Worm (Caenorhabditis elegans) whole organism, L4 larva: Measurements from ENCODE around the gene chpf-1.

Experiments
- F10B5.3 ChIP-seq: sonication (generic microtip); optimal IDR thresholded peaks from 2 replicates; lab custom pipeline; 2016; ENCODE audit warnings: mild to moderate bottlenecking, missing genetic modification characterization, missing compliant biosample characterization
- F26F4.8 ChIP-seq: fragments of 200-800 bp; sonication (Bioruptor generic); conservative IDR thresholded peaks from 2 replicates; pipeline ENCODE4 v1.3.6; 2022; ENCODE audit warnings: missing genetic modification characterization, missing compliant biosample characterization
- F44E2.7 ChIP-seq: fragments of 200-800 bp; sonication (Bioruptor generic); IDR thresholded peaks from 2 replicates; pipeline ENCODE4 v2.1.2; 2022; ENCODE audit warnings: missing genetic modification characterization, missing compliant biosample characterization
- F49E8.2 ChIP-seq: sonication (generic microtip); optimal IDR thresholded peaks from 2 replicates; lab custom pipeline; 2016; ENCODE audit warnings: missing compliant biosample characterization, mild to moderate bottlenecking, missing genetic modification characterization, borderline replicate concordance
- Y48G9A.11 ChIP-seq: fragments of 200-800 bp; sonication (Bioruptor generic); IDR thresholded peaks from 2 replicates; pipeline ENCODE4 v1.3.6; 2022; ENCODE audit warnings: missing genetic modification reagents, missing genetic modification characterization, missing compliant biosample characterization
- Y75B8A.6 ChIP-seq: fragments of 200-800 bp; sonication (Bioruptor generic); IDR thresholded peaks from 2 replicates; pipeline ENCODE4 v1.3.6; 2022; ENCODE audit warnings: missing genetic modification reagents, missing genetic modification characterization, missing compliant biosample characterization
- aha-1 ChIP-seq: fragments of 150-350 bp; peaks from one replicate; lab custom pipeline; 2014; ENCODE audit warnings: missing biosample characterization, missing genetic modification characterization
- aly-2 ChIP-seq: sonication (generic microtip); optimal IDR thresholded peaks from 2 replicates; lab custom pipeline; 2018; ENCODE audit warnings: missing biosample characterization, missing genetic modification characterization
- ama-1 ChIP-seq: fragments of 150-350 bp; optimal IDR thresholded peaks from 2 replicates; lab custom pipeline; 2014; ENCODE audit warnings: inconsistent platforms, mixed read lengths
- arid-1 ChIP-seq: fragments of 200-800 bp; sonication (Bioruptor generic); conservative IDR thresholded peaks from 2 replicates; pipeline ENCODE4 v1.3.6; 2022; ENCODE audit warnings: missing genetic modification reagents, missing genetic modification characterization, missing compliant biosample characterization
- ceh-20 ChIP-seq: fragments of 200-800 bp; sonication (Bioruptor generic); IDR thresholded peaks from 2 replicates; pipeline ENCODE4 v1.3.6; 2022; ENCODE audit warnings: missing genetic modification reagents, missing genetic modification characterization, missing compliant biosample characterization
- ceh-32 ChIP-seq: sonication (generic microtip); optimal IDR thresholded peaks from 2 replicates; lab custom pipeline; 2016; ENCODE audit warnings: mild to moderate bottlenecking, missing genetic modification characterization, missing compliant biosample characterization; ENCODE audit not compliant: poor library complexity
- ceh-62 ChIP-seq: sonication (generic microtip); optimal IDR thresholded peaks from 2 replicates; lab custom pipeline; 2017; ENCODE audit warnings: missing biosample characterization, missing genetic modification characterization
- ceh-82 ChIP-seq: sonication (generic microtip); optimal IDR thresholded peaks from 2 replicates; lab custom pipeline; 2017; ENCODE audit warnings: missing biosample characterization, missing genetic modification characterization
- cey-2 ChIP-seq: sonication (generic microtip); optimal IDR thresholded peaks from 3 replicates; lab custom pipeline; 2017; ENCODE audit warnings: missing genetic modification characterization, mild to moderate bottlenecking, missing compliant biosample characterization, antibody characterized with exemption, borderline replicate concordance; ENCODE audit not compliant: insufficient read depth
- ctbp-1 ChIP-seq: fragments of 200-800 bp; sonication (Bioruptor generic); IDR thresholded peaks from 2 replicates; pipeline ENCODE4 v1.3.6; 2022; ENCODE audit warnings: missing genetic modification reagents, missing genetic modification characterization, missing compliant biosample characterization
- daf-12 ChIP-seq: fragments of 150-350 bp; optimal IDR thresholded peaks from 2 replicates; lab custom pipeline; 2014; ENCODE audit warnings: missing biosample characterization, missing genetic modification reagents, missing genetic modification characterization
- daf-16 ChIP-seq, 3 experiments: sonication (generic microtip); optimal IDR thresholded peaks; 2 replicates each; lab custom pipeline; 2016 to 2017; ENCODE audit warnings: missing genetic modification characterization in 3 of 3, missing genetic modification reagents in 3 of 3, mild to moderate bottlenecking in 2 of 3, missing compliant biosample characterization in 2 of 3, missing biosample characterization in 1 of 3, moderate library complexity in 1 of 3
- dmd-8 ChIP-seq: fragments of 200-800 bp; sonication (Bioruptor generic); IDR thresholded peaks from 2 replicates; pipeline ENCODE4 v1.3.6; 2022; ENCODE audit warnings: missing genetic modification characterization, missing compliant biosample characterization
- dpl-1 ChIP-seq: fragments of 150-350 bp; optimal IDR thresholded peaks from 2 replicates; lab custom pipeline; 2014; ENCODE audit warnings: missing biosample characterization, missing genetic modification reagents, missing genetic modification characterization
- duxl-1 ChIP-seq: sonication (generic microtip); optimal IDR thresholded peaks from 2 replicates; lab custom pipeline; 2016; ENCODE audit warnings: mild to moderate bottlenecking, missing genetic modification characterization, moderate library complexity, missing compliant biosample characterization; ENCODE audit not compliant: poor library complexity
- fos-1 ChIP-seq: fragments of 150-350 bp; optimal IDR thresholded peaks from 2 replicates; lab custom pipeline; 2014; ENCODE audit warnings: missing biosample characterization, missing genetic modification characterization
- gei-8 ChIP-seq: fragments of 200-800 bp; sonication (Bioruptor generic); optimal IDR thresholded peaks from 2 replicates; lab custom pipeline; 2018; ENCODE audit warnings: mild to moderate bottlenecking, missing genetic modification characterization, missing compliant biosample characterization
- jun-1 ChIP-seq: fragments of 150-350 bp; optimal IDR thresholded peaks from 2 replicates; lab custom pipeline; 2014; ENCODE audit warnings: missing biosample characterization, missing genetic modification reagents, missing genetic modification characterization
- lin-15B ChIP-seq: fragments of 150-350 bp; sonication (generic microtip); optimal IDR thresholded peaks from 3 replicates; lab custom pipeline; 2014; ENCODE audit warnings: missing biosample characterization, missing genetic modification characterization
- lin-38 ChIP-seq: fragments of 200-800 bp; sonication (Bioruptor generic); IDR thresholded peaks from 2 replicates; pipeline ENCODE4 v1.3.6; 2022; ENCODE audit warnings: missing genetic modification reagents, missing genetic modification characterization, missing compliant biosample characterization
- lin-39 ChIP-seq: fragments of 150-350 bp; optimal IDR thresholded peaks from 2 replicates; lab custom pipeline; 2014; ENCODE audit warnings: missing biosample characterization, missing genetic modification reagents, missing genetic modification characterization
- madf-5 ChIP-seq, 2 experiments: fragments of 200-800 bp; sonication (Bioruptor generic); IDR thresholded peaks; 2 replicates each; pipeline ENCODE4 v1.3.6; 2022; ENCODE audit warnings: missing compliant biosample characterization in 2 of 2, missing genetic modification characterization in 2 of 2
- mep-1 ChIP-seq: fragments of 150-350 bp; sonication (generic microtip); optimal IDR thresholded peaks from 3 replicates; lab custom pipeline; 2014; ENCODE audit warnings: missing biosample characterization, missing genetic modification characterization
- mxl-2 ChIP-seq: fragments of 200-800 bp; sonication (Bioruptor generic); conservative IDR thresholded peaks from 2 replicates; pipeline ENCODE4 v1.3.6; 2022; ENCODE audit warnings: missing genetic modification reagents, missing genetic modification characterization, missing compliant biosample characterization
- nhr-10 ChIP-seq: fragments of 150-350 bp; optimal IDR thresholded peaks from 2 replicates; lab custom pipeline; 2014; ENCODE audit warnings: missing biosample characterization, missing genetic modification characterization
- nhr-11 ChIP-seq: fragments of 150-350 bp; optimal IDR thresholded peaks from 2 replicates; lab custom pipeline; 2014; ENCODE audit warnings: missing biosample characterization, missing genetic modification characterization
- nhr-76 ChIP-seq: fragments of 150-350 bp; optimal IDR thresholded peaks from 2 replicates; lab custom pipeline; 2014; ENCODE audit warnings: missing biosample characterization, missing genetic modification characterization
- nhr-77 ChIP-seq: fragments of 150-350 bp; optimal IDR thresholded peaks from 2 replicates; lab custom pipeline; 2014; ENCODE audit warnings: missing biosample characterization, missing genetic modification characterization
- pha-4 ChIP-seq, 2 experiments: fragments of 150-350 bp in 1 of 2; fragments of 200-800 bp in 1 of 2; sonication (Bioruptor generic) in 1 of 2; IDR thresholded peaks in 1 of 2; optimal IDR thresholded peaks in 1 of 2; 2 replicates each; pipeline versions ENCODE4 v1.3.6 to Lab custom; 2014 to 2022; ENCODE audit warnings: missing genetic modification characterization in 2 of 2, missing genetic modification reagents in 2 of 2, missing biosample characterization in 1 of 2, missing compliant biosample characterization in 1 of 2
- php-3 ChIP-seq: fragments of 200-800 bp; sonication (Bioruptor generic); IDR thresholded peaks from 2 replicates; pipeline ENCODE4 v1.3.6; 2022; ENCODE audit warnings: missing genetic modification reagents, missing genetic modification characterization, missing compliant biosample characterization
- pqm-1 ChIP-seq: sonication (generic microtip); optimal IDR thresholded peaks from 2 replicates; lab custom pipeline; 2017; ENCODE audit warnings: missing biosample characterization, missing genetic modification characterization
- rbr-2 ChIP-seq: sonication (generic microtip); optimal IDR thresholded peaks from 2 replicates; lab custom pipeline; 2016; ENCODE audit warnings: missing genotype, missing genetic modification characterization, missing compliant biosample characterization
- saeg-2 ChIP-seq: fragments of 200-800 bp; sonication (Bioruptor generic); IDR thresholded peaks from 2 replicates; pipeline ENCODE4 v1.3.6; 2022; ENCODE audit warnings: missing genetic modification reagents, missing genetic modification characterization, missing compliant biosample characterization
- set-16 ChIP-seq: fragments of 200-800 bp; sonication (Bioruptor generic); IDR thresholded peaks from 2 replicates; pipeline ENCODE4 v1.3.6; 2022; ENCODE audit warnings: missing genetic modification reagents, missing genetic modification characterization, missing compliant biosample characterization
- snpc-1.2 ChIP-seq: fragments of 200-800 bp; sonication (Bioruptor generic); IDR thresholded peaks from 2 replicates; pipeline ENCODE4 v1.3.6; 2022; ENCODE audit warnings: missing genetic modification reagents, missing genetic modification characterization, missing compliant biosample characterization
- snpc-4 ChIP-seq: fragments of 150-350 bp; optimal IDR thresholded peaks from 2 replicates; lab custom pipeline; 2014; ENCODE audit warnings: missing biosample characterization, missing genetic modification characterization
- spr-1 ChIP-seq: sonication (generic microtip); optimal IDR thresholded peaks from 2 replicates; lab custom pipeline; 2016; ENCODE audit warnings: mild to moderate bottlenecking, missing genetic modification characterization, missing compliant biosample characterization
- spr-3 ChIP-seq: fragments of 200-800 bp; sonication (Bioruptor generic); optimal IDR thresholded peaks from 2 replicates; lab custom pipeline; 2018; ENCODE audit warnings: mild to moderate bottlenecking, missing genetic modification characterization, missing compliant biosample characterization
- tag-97 ChIP-seq: fragments of 200-800 bp; sonication (Bioruptor generic); IDR thresholded peaks from 2 replicates; pipeline ENCODE4 v1.3.6; 2022; ENCODE audit warnings: missing genetic modification characterization, missing compliant biosample characterization
- unc-130 ChIP-seq: sonication (generic microtip); optimal IDR thresholded peaks from 2 replicates; lab custom pipeline; 2016; ENCODE audit warnings: missing genetic modification reagents, missing genetic modification characterization, missing compliant biosample characterization
- vab-7 ChIP-seq: fragments of 200-800 bp; sonication (Bioruptor generic); IDR thresholded peaks from 2 replicates; pipeline ENCODE4 v1.3.6; 2022; ENCODE audit warnings: missing genetic modification reagents, missing genetic modification characterization, missing compliant biosample characterization
- zfp-3 ChIP-seq: fragments of 200-800 bp; sonication (Bioruptor generic); conservative IDR thresholded peaks from 2 replicates; pipeline ENCODE4 v1.3.6; 2022; ENCODE audit warnings: missing genetic modification reagents, missing genetic modification characterization, missing compliant biosample characterization
- zip-11 ChIP-seq: fragments of 200-800 bp; sonication (Bioruptor generic); IDR thresholded peaks from 2 replicates; pipeline ENCODE4 v1.3.6; 2022; ENCODE audit warnings: missing genetic modification characterization, missing compliant biosample characterization
- zip-2 ChIP-seq: fragments of 150-350 bp; optimal IDR thresholded peaks from 2 replicates; lab custom pipeline; 2014; ENCODE audit warnings: missing biosample characterization, missing genetic modification characterization
- ztf-11 ChIP-seq: fragments of 150-350 bp; optimal IDR thresholded peaks from 2 replicates; lab custom pipeline; 2014; ENCODE audit warnings: missing biosample characterization, missing genetic modification characterization

chpf-1 gene

ce11 chrV:10237959-10238444 is 34.7 kb upstream of the chpf-1 start (continued):
- TF ChIP-seq fos-1 (tag; lab: Kevin White, UChicago) = no peak
- TF ChIP-seq ceh-82 (tag; lab: Kevin White, UChicago) = no peak
- TF ChIP-seq ztf-11 (tag; lab: Kevin White, UChicago) = no peak
- TF ChIP-seq ama-1 = peak; percentile 87
- TF ChIP-seq saeg-2 (GFP tag; lab: Robert Waterston, UW) = no peak
- no peak for TF ChIP-seq daf-16 (GFP tag; optimal IDR thresholded peaks at IDR 0.05; lab: Kevin White, UChicago)
- TF ChIP-seq daf-16 (tag; optimal IDR thresholded peaks at IDR 0.05; lab: Kevin White, UChicago) = no peak
- no peak for TF ChIP-seq ceh-20 (GFP tag; lab: Robert Waterston, UW)
- no peak for TF ChIP-seq snpc-4 (tag; lab: Kevin White, UChicago)
- TF ChIP-seq zip-11 (GFP tag; lab: Robert Waterston, UW) = no peak
- TF ChIP-seq ceh-32 (tag; lab: Kevin White, UChicago) = no peak
- no peak for TF ChIP-seq set-16
- TF ChIP-seq F49E8.2 (tag; lab: Kevin White, UChicago) = peak; percentile 48
- 0 out of 2 replicates have a peak, but pooled peaks have one; percentile 79 for TF ChIP-seq Y75B8A.6 (GFP tag; lab: Robert Waterston, UW)
- no peak for TF ChIP-seq dpl-1
- 0 out of 2 replicates have a peak, but pooled peaks have one; percentile 49 for TF ChIP-seq ctbp-1 (GFP tag; lab: Robert Waterston, UW)
- no peak for TF ChIP-seq aly-2
- TF ChIP-seq aha-1 (tag; lab: Kevin White, UChicago) = no peak
- 0 out of 2 replicates have a peak, but pooled peaks have one; percentile 23 for TF ChIP-seq Y48G9A.11 (GFP tag; lab: Robert Waterston, UW)
- TF ChIP-seq F26F4.8 (GFP tag; lab: Robert Waterston, UW) = no peak
- peak; percentile 42 for TF ChIP-seq unc-130
- no peak for TF ChIP-seq spr-3 (GFP tag; lab: Kevin White, UChicago)
- TF ChIP-seq zip-2 (tag; lab: Kevin White, UChicago) = no peak
- no peak for TF ChIP-seq mep-1 (tag; lab: Kevin White, UChicago)
- TF ChIP-seq pha-4 (GFP tag; IDR thresholded peaks at IDR 0.05; lab: Robert Waterston, UW) = peak; percentile 50; the same call in 1 of the 2 replicates
- no peak for TF ChIP-seq pha-4 (tag; optimal IDR thresholded peaks at IDR 0.05; lab: Kevin White, UChicago)
- no peak for TF ChIP-seq nhr-11 (tag; lab: Kevin White, UChicago)
- TF ChIP-seq F44E2.7 = no peak
- no peak for TF ChIP-seq pqm-1 (tag; lab: Kevin White, UChicago)
- TF ChIP-seq lin-39 = no peak
- no peak for TF ChIP-seq lin-15B (tag; lab: Kevin White, UChicago)
- no peak for TF ChIP-seq spr-1 (tag; lab: Kevin White, UChicago)
- no peak for TF ChIP-seq F10B5.3 (tag; lab: Kevin White, UChicago)
- no peak for TF ChIP-seq mxl-2 (GFP tag; lab: Robert Waterston, UW)
- TF ChIP-seq nhr-76 (tag; lab: Kevin White, UChicago) = no peak
- TF ChIP-seq dmd-8 (GFP tag; lab: Robert Waterston, UW) = no peak; the same call in 1 of the 2 replicates
- TF ChIP-seq gei-8 (GFP tag; lab: Kevin White, UChicago) = no peak
- no peak for TF ChIP-seq ceh-62 (tag; lab: Kevin White, UChicago)
- TF ChIP-seq daf-12 (tag; lab: Kevin White, UChicago) = no peak
- no peak for TF ChIP-seq rbr-2 (tag; lab: Kevin White, UChicago)
- TF ChIP-seq jun-1 (tag; lab: Kevin White, UChicago) = no peak
- TF ChIP-seq php-3 (GFP tag; lab: Robert Waterston, UW) = no peak
- TF ChIP-seq vab-7 (GFP tag; lab: Robert Waterston, UW) = no peak
- TF ChIP-seq duxl-1 (tag; lab: Kevin White, UChicago) = no peak
- no peak for TF ChIP-seq cey-2 (tag; lab: Kevin White, UChicago)
- TF ChIP-seq nhr-10 = no peak
- no peak for TF ChIP-seq tag-97 (GFP tag; lab: Robert Waterston, UW)
- peak; percentile 67 for TF ChIP-seq lin-38
- no peak for TF ChIP-seq zfp-3 (GFP tag; lab: Robert Waterston, UW)
- no peak for TF ChIP-seq snpc-1.2 (GFP tag; lab: Robert Waterston, UW)
- no peak for TF ChIP-seq nhr-77 (tag; lab: Kevin White, UChicago)
- no peak for TF ChIP-seq madf-5 (GFP tag; IDR thresholded peaks at IDR 0.05; lab: Robert Waterston, UW)
- 0 out of 2 replicates have a peak, but pooled peaks have one; percentile 6 for TF ChIP-seq arid-1
